Fruit fly (Drosophila melanogaster): ENCODE results near the gene Tsp5D.

dm6 chrX:6054031-6054430 is 20.6 kb downstream of the Tsp5D start:
- no peak for TF ChIP-seq CG8319 (GFP tag; optimal IDR thresholded peaks at IDR 0.05)
- no peak for TF ChIP-seq OdsH (GFP tag; optimal IDR thresholded peaks at IDR 0.05)
- no peak for TF ChIP-seq CG6808 (GFP tag; optimal IDR thresholded peaks at IDR 0.05)
- no peak for TF ChIP-seq CG8632 (GFP tag; optimal IDR thresholded peaks at IDR 0.05)
- no peak for TF ChIP-seq Hr39 (GFP tag; optimal IDR thresholded peaks at IDR 0.05)

Measured in whole organism, prepupa.